Fruit fly (Drosophila melanogaster): ENCODE results near the gene Sqor.

- TF ChIP-seq insv (optimal IDR thresholded peaks at IDR 0.05), result no peak
- TF ChIP-seq Myc (optimal IDR thresholded peaks at IDR 0.05), result no peak
- no peak for TF ChIP-seq h (optimal IDR thresholded peaks at IDR 0.05)
These were observed 8.5 kb upstream of the Sqor start for dm6 chr3L:4231401-4232014.

All from Kc167 (cell line).